Worm (Caenorhabditis elegans) whole organism, dauer: ENCODE data around the gene B0457.2.

ENCODE experiments used
- unc-62 ChIP-seq: sonication (generic microtip); optimal IDR thresholded peaks from 2 replicates; lab custom pipeline; 2017; ENCODE audit warnings: missing biosample characterization, missing genetic modification reagents, missing genetic modification characterization

B0457.2 gene

DNA sequence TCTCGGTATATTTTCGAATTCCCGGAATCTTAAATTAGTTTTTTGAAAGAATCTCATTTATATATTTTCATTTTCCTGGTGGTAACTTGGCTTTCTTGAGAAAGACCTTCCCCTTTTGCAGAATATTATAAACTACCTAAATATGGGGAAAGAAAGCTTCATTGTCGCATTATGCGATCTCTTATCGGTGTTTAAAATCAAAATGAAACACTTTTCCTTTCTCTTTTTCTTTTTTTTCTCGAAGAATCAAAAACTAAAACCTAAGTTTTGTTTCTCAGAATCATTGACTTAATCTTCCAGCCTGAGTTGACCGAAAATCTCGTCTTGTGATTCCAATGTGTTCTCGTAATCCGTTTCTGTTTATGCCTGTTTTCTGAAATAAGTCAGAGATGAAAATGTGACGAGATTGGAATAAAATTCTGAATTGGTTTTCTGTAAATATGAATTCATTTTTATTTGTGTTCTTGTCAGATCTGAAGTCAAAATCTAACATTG lies 13.8 kb downstream of the B0457.2 start:
- TF ChIP-seq unc-62 (GFP tag; lab: Kevin White, UChicago), result no peak

DNA sequence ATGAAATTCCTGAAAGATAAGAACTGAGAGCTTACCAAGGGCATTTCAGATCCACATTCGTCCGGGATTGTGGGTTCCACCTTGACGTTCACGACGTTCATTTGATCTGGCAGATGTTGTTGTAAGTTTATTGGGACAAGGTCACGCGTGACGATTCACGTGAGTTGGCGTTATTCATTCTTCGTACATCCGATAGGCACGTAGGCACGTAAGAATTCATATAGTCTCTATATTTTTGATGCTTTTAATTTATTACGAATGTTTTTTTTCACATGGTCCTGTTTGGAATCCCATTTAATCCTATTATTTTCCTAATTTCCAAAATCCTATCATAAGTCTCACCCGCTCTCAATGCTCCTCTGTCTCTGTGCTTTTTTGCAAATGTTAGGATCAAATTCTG lies 14.4 kb downstream of the B0457.2 start, which contains the start of gene B0457.4:
B0457.4 (minus strand) TSS at position 101 of the 400 bp plus-strand sequence.
- no peak for TF ChIP-seq unc-62 (GFP tag; lab: Kevin White, UChicago)

DNA sequence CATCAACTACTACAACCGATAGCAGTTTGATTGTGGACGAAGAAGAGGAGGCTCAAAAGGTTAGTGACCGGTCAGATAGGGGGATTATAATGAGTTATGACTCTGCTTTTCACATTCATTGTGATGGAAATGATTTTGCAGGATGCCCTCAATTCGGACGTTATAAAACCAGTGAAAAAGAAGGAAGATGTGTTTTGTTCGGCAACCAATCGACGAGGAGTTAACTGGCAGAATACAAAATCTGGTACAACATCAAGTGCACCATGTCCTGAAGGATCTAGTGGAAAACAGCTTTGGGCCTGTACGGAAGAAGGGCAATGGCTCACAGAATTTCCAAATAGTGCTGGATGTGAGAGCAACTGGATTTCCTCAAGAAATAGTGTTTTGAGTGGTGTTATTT lies 22.5 kb downstream of the B0457.2 start:
- no peak for TF ChIP-seq unc-62 (GFP tag; lab: Kevin White, UChicago)

DNA sequence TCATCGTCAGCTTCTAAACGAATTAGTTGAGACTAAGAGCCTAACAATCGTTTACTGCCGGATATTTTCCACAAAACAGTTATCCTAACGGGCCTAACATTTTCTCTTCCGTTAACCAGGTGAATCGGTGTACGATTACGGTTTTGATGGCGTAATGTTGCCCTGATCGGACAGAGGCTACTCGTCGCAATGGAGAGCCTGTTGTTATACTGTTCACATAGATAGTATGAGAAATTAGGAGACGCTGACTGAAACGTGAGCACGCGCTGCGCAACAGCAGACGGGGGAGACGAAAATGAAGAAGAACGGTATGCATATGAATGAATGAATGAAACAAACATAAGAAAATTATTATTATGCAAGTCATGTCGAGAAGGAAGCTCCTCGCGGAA lies 27.0 kb downstream of the B0457.2 start:
- no peak for TF ChIP-seq unc-62 (GFP tag; lab: Kevin White, UChicago)

DNA sequence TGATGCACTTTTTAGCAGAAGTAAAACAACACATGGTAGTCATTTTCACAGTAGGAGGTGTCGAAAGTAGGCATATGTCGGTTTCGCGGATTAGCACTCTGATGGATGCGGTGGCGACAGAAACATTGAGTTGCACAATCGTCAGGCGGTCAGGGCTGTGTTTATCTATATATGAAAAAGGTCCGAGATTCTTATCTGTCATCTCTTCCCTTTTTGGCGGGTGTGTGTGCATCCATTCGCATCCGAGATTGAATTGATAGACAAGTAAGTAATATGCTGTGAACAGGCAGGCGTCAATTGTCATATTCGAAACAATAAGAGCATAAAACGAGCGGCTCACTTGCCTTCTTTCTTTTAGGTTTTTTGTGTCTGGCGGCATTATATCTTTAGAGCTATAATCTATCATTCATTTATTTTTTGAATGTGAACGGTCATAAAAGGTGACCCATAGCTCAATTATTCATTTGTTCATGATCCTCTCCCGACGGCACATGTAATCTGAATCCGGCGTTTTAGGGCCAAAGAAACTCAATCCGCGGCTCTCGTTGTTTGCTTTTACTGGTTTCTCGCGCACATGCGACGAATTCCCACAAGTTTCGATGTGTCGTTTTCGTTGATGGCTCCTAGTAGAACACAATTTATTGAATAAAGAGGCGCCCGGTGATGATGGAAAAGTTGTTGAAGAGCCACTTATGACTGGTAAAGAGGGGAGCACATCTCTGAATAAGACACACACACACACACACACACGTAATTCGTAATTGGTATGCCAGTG lies 27.6 kb downstream of the B0457.2 start:
- TF ChIP-seq unc-62 (GFP tag; lab: Kevin White, UChicago), result no peak

DNA sequence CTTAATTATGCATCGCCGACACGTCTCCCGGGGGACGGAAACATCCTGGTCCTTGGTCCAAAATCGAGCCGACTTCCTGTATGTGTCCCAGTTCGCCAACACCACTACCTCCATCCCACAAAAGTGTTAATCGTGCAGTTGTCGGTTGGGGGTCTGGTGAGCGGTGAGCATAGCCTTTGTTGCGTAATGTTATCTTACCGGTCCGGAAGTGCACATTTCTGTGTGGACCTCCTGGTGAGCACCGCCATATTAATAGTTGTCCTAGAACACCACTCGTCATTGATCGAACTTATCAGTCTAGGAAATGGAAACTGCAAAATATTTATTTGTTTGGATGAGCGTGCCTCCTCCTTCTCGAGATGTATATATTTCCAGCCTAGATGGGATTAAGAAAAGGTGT lies 29.1 kb downstream of the B0457.2 start:
- no peak for TF ChIP-seq unc-62 (GFP tag; lab: Kevin White, UChicago)

DNA sequence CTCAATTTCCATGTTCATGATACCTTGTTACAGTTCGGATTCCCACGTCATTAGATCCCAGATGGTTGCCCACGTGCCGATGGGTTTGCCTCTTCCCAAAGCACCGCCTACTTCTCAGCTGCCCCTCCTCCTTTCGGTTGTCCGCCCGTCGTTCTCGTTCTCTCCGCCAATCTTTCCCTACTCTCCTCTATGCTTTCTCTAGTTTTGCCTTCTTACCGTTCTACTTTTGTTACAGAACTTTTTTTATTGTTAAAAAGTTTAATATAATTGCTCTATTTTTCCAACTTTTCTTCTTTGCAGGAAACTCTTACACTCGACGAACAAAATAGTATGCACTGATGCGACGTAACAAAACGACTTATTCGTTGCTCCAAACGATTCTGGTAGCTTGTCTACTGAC lies 29.8 kb downstream of the B0457.2 start, which contains the start of gene lat-1:
lat-1 (plus strand) TSS at position 301 of the 400 bp plus-strand sequence.
- TF ChIP-seq unc-62 (GFP tag; lab: Kevin White, UChicago), result no peak

DNA sequence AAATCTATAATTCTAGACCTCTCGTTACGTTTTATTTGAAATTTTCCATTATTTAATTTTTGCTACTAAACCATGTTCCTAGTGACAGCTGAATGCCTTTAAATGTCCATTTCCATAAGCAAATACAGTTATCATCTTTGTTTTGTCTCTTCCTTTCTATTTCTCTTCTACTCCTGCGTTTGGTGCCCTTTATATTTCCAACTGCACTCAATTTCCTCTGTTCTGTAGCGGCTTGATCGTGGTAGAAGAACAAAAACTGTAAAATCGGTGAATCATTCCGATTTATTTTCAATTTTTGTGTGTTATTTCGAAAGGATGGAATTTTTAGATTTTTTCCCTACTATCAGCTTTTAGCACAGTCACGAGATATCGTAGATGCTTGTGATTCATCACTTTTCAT lies 30.5 kb downstream of the B0457.2 start:
- TF ChIP-seq unc-62 (GFP tag; lab: Kevin White, UChicago), result no peak

DNA sequence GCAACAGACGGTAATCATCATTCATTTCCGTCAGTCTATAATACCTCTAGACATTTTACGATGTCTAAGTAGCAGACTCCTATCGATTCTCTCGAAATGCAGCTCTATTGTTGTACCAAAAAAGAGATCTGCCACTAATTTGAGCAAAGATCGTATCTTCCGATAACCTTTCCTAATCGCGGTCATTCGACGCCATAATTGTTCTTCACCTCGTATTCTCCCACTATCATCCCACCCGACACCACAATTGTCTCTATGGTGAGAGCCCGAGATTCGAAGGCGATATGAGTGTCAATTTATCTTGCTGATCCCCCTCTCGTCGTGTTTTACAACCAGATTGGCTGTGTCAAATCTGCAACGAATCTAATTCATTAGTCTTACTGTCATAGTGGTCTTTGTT lies 31.0 kb downstream of the B0457.2 start:
- no peak for TF ChIP-seq unc-62 (GFP tag; lab: Kevin White, UChicago)

DNA sequence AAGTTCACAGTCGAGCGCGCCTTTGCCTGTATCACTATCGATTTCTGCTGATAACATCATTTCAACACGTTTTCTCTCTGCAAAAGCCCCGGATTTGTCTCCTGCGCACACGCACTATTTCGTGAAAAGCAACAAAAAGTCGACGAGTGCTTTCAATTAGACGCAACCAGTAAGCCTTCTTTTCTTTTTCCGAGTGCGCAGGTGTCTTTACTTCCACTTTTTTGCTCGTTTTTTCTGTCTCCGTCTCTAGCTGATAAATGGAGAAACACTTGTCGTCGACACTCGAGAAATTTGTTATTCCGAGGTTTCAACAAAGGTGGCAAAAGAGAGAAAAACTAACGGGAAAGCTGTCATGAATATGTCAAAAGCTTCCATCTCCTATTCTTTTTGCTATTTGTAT lies 34.7 kb downstream of the B0457.2 start:
- no peak for TF ChIP-seq unc-62 (GFP tag; lab: Kevin White, UChicago)

DNA sequence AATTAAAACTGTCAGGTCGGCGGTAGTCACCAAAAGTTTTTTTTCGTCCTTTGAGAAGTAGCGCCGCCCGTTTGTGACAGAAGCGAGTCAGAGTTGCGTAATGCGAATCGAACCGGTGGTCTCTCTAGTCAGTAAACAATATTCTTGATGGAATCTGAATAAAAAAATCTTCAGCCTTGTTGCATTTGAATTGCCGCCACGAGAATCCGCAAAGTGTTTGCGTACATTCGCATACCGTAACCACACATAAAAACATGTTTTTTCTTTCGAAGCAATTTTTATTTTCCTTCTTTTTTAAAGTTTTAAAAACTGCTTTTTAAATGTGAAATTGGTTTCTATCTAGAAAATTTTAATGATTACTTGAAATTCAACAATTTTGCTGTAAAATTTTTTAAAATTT lies 35.3 kb downstream of the B0457.2 start:
- TF ChIP-seq unc-62 (GFP tag; lab: Kevin White, UChicago), result no peak

DNA sequence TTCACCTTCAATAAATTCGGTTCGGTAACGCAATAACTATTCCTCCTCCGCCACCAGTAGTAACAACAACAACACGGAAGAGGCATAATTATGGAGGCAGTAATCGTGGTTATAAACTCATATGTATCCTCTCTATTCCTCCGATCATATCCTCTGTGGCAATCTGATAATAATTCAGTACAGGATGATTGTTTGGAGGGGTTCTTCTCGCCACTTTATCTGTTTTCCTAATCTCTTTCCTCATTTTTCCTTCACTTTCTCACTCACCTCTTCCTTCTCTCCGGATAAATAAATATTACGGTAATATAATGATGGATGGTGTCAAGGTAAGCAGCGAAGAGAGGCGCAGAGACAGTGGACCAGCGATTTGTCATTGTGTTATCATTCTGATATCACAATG lies 35.8 kb downstream of the B0457.2 start:
- TF ChIP-seq unc-62 (GFP tag; lab: Kevin White, UChicago), result no peak

DNA sequence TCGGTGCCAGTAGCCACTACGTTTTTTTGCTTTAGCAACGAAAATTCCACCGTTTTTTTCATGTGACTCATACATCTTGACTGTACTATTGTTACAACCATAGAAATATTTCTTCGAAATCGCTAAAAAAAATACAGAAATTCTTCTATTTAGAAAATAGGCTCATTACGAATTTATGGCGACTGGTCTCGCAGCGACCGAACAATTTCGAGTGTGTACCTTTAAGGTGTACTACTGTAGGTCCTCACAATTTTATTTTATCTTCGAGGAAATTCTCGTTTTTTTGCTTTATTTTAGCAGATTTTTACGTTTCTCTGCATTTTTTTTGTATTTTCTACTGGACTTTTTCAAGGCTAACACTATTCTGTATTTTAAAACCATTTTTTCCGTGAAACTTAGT lies 36.3 kb downstream of the B0457.2 start:
- no peak for TF ChIP-seq unc-62 (GFP tag; lab: Kevin White, UChicago)

DNA sequence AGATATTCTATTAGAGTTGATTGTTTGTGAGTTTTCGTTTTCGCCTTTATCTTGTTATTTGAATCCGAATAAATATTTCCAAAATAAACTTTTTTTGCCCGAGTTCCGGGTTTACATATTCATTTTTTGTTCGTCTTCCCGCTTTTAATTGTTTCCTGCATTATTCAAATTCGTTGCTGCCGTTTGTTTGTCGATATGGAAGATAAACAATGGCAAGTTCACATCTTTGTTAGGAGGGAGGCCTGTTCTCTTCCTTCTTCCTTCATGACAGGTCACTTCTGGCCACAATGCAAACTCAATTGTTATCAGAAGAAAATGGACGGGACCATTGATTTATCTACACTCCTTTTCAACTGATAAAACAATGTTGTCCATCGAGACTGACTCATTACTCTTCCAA lies 36.8 kb downstream of the B0457.2 start:
- TF ChIP-seq unc-62 (GFP tag; lab: Kevin White, UChicago), result no peak

DNA sequence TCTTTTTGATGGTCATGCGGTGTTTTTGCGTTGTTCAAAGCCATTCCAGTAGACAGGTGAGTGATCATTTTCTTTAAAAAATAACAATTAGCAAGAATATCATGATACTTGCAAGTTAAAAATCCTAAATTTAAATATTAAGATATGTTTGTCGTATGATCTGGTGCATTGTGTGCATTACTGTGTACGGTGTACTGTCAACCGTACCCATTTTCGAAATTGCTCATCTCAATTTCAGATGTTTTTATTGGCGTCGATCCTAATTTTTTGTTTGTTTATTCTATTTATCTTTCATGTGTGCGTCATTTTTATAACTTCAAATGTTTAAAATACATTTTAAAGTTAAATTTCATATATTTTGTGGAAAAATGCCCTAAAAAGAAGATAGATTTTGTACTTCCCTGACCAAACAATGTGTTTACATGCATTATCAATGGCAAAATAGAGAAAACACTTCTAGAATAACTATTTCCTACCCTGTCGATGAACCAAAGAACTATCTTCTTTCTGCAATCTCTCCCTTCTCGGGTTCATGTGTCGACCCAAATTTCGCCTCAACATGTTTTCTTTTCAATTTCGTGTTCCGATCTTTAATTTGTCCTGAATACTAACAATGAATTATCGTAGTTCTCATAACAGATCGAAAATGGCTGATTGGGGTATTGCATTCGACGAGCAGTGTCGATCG lies 41.9 kb downstream of the B0457.2 start, which contains the start of the genes T07D4.5 and ddx-19:
T07D4.5 (minus strand) TSS at position 71 of the 688 bp plus-strand sequence.
ddx-19 (plus strand) TSS at position 638 of the 688 bp plus-strand sequence.
- no peak for TF ChIP-seq unc-62 (GFP tag; lab: Kevin White, UChicago)

DNA sequence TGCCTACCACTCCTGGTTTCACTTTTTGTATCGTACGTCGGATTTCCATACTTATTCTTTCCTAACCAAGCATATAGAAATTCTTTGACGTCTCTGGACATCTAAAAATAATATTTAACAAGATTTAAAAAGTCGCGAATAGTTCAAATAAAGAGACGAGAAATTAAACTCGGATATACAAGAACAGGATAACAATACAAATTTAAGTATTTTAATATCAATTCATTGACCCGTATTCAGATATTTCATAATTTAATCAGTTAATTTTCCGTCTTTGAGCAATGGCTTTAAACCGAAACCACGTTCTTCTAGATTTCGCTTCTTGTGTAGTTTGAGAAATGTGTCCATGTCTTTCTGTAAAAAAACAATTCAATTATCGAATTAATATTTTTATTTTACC lies 42.8 kb downstream of the B0457.2 start, which contains the start of gene rha-1:
rha-1 (minus strand) TSS at position 101 of the 400 bp plus-strand sequence.
- TF ChIP-seq unc-62 (GFP tag; lab: Kevin White, UChicago), result no peak
